Worm (Caenorhabditis elegans) whole organism, young adult: Measurements from ENCODE around the gene txt-8.
"Not testable (repeated sequence)": the region's sequence is repeated elsewhere in the genome, so short reads cannot be mapped to it uniquely, and the experiment has no call there.

ENCODE experiments used
- B0035.1 ChIP-seq: sonication (generic microtip); optimal IDR thresholded peaks from 2 replicates; lab custom pipeline; 2016; ENCODE audit warnings: missing genetic modification characterization, mild to moderate bottlenecking, missing compliant biosample characterization, missing genotype, missing genetic modification reagents
- F39B2.1 ChIP-seq: fragments of 200-800 bp; sonication (Bioruptor generic); IDR thresholded peaks from 2 replicates; pipeline ENCODE4 v1.3.6; 2022; ENCODE audit warnings: missing genetic modification reagents, missing genetic modification characterization, missing compliant biosample characterization
- K12H6.12 ChIP-seq: fragments of 200-800 bp; sonication (Bioruptor generic); optimal IDR thresholded peaks from 2 replicates; lab custom pipeline; 2018; ENCODE audit warnings: mild to moderate bottlenecking, missing genetic modification characterization, missing compliant biosample characterization
- T26A5.8 ChIP-seq: sonication (generic microtip); optimal IDR thresholded peaks from 2 replicates; lab custom pipeline; 2016; ENCODE audit warnings: missing genetic modification characterization, missing compliant biosample characterization
- Y56A3A.18 ChIP-seq: fragments of 200-800 bp; sonication (Bioruptor generic); IDR thresholded peaks from 2 replicates; pipeline ENCODE4 v1.3.6; 2022; ENCODE audit warnings: missing genetic modification reagents, missing genetic modification characterization, missing compliant biosample characterization
- ZK185.1 ChIP-seq: sonication (generic microtip); optimal IDR thresholded peaks from 2 replicates; lab custom pipeline; 2016; ENCODE audit warnings: mild to moderate bottlenecking, missing genetic modification characterization, missing compliant biosample characterization; ENCODE audit not compliant: poor library complexity, severe bottlenecking
- aptf-2 ChIP-seq: fragments of 200-800 bp; sonication (Bioruptor generic); conservative IDR thresholded peaks from 2 replicates; pipeline ENCODE4 v1.3.6; 2022; ENCODE audit warnings: missing genetic modification reagents, missing genetic modification characterization, missing compliant biosample characterization
- bed-2 ChIP-seq: fragments of 200-800 bp; sonication (Bioruptor generic); IDR thresholded peaks from 2 replicates; pipeline ENCODE4 v1.3.6; 2022; ENCODE audit warnings: missing genetic modification reagents, missing genetic modification characterization, missing compliant biosample characterization
- ceh-91 ChIP-seq: fragments of 200-800 bp; sonication (Bioruptor generic); IDR thresholded peaks from 2 replicates; pipeline ENCODE4 v1.3.6; 2022; ENCODE audit warnings: missing genetic modification reagents, missing genetic modification characterization, missing compliant biosample characterization
- dox-1 ChIP-seq: fragments of 200-800 bp; sonication (Bioruptor generic); IDR thresholded peaks from 2 replicates; pipeline ENCODE4 v1.3.6; 2022; ENCODE audit warnings: missing genetic modification reagents, missing genetic modification characterization, missing compliant biosample characterization
- him-1 ChIP-seq: sonication (generic microtip); optimal IDR thresholded peaks from 2 replicates; lab custom pipeline; 2016; ENCODE audit warnings: missing genotype, missing genetic modification reagents, missing genetic modification characterization, missing compliant biosample characterization
- hmg-20 ChIP-seq: fragments of 200-800 bp; sonication (Bioruptor generic); IDR thresholded peaks from 2 replicates; pipeline ENCODE4 v1.3.6; 2022; ENCODE audit warnings: missing genetic modification reagents, missing genetic modification characterization, missing compliant biosample characterization
- lir-1 ChIP-seq: fragments of 200-800 bp; sonication (Bioruptor generic); conservative IDR thresholded peaks from 2 replicates; pipeline ENCODE4 v1.3.6; 2022; ENCODE audit warnings: missing genetic modification reagents, missing genetic modification characterization, missing compliant biosample characterization
- madf-10 ChIP-seq: sonication (generic microtip); optimal IDR thresholded peaks from 2 replicates; lab custom pipeline; 2016; ENCODE audit warnings: mild to moderate bottlenecking, missing genetic modification characterization, missing compliant biosample characterization
- madf-3 ChIP-seq: fragments of 200-800 bp; sonication (Bioruptor generic); IDR thresholded peaks from 2 replicates; pipeline ENCODE4 v1.3.6; 2022; ENCODE audit warnings: missing genetic modification reagents, missing genetic modification characterization, missing compliant biosample characterization
- madf-8 ChIP-seq: fragments of 200-800 bp; sonication (Bioruptor generic); conservative IDR thresholded peaks from 2 replicates; pipeline ENCODE4 v1.3.6; 2022; ENCODE audit warnings: missing genetic modification reagents, missing genetic modification characterization, missing compliant biosample characterization
- mcd-1 ChIP-seq: fragments of 200-800 bp; sonication (Bioruptor generic); IDR thresholded peaks from 2 replicates; pipeline ENCODE4 v1.3.6; 2022; ENCODE audit warnings: missing genetic modification reagents, missing genetic modification characterization, missing compliant biosample characterization
- nhr-179 ChIP-seq: sonication (generic microtip); optimal IDR thresholded peaks from 2 replicates; lab custom pipeline; 2016; ENCODE audit warnings: mild to moderate bottlenecking, missing genetic modification characterization, missing compliant biosample characterization
- nhr-27 ChIP-seq: fragments of 200-800 bp; sonication (Bioruptor generic); optimal IDR thresholded peaks from 2 replicates; lab custom pipeline; 2018; ENCODE audit warnings: mild to moderate bottlenecking, missing genetic modification characterization, moderate library complexity, missing compliant biosample characterization
- nhr-80 ChIP-seq: sonication (generic microtip); optimal IDR thresholded peaks from 2 replicates; lab custom pipeline; 2016; ENCODE audit warnings: missing genetic modification characterization, missing compliant biosample characterization
- pha-4 ChIP-seq: fragments of 150-350 bp; sonication (generic microtip); optimal IDR thresholded peaks from 2 replicates; lab custom pipeline; 2014; ENCODE audit warnings: missing biosample characterization, missing genetic modification reagents, missing genetic modification characterization
- ztf-25 ChIP-seq: fragments of 200-800 bp; sonication (Bioruptor generic); IDR thresholded peaks from 2 replicates; pipeline ENCODE4 v1.3.6; 2022; ENCODE audit warnings: missing genetic modification reagents, missing genetic modification characterization, missing compliant biosample characterization

txt-8 gene

DNA sequence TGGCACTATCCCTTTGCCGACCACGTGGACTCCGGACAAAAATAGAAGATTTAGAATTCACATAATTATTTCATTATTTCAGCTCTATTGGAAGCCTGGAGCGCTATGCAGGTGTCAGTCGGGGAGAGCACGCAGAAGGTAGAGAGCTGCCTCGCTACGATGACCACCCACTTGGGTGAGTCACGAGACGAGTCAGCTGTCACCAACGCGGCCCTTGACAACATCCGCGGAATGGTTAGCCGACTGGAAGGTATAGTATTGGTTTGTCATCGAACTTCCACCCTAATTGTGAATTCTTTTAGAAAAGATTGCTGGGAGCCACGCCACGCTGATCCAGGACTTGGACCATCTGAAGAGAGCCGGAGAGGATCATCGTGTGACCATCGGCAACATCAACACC is 25.3 kb downstream of the txt-8 start, which contains the start of gene ZK262.9:
Gene ZK262.9, plus strand, starts transcription at position 301 of the 400 bp plus-strand sequence.
- not testable (repeated sequence) for TF ChIP-seq T26A5.8 (tag; lab: Kevin White, UChicago); ceh-91 (GFP tag; lab: Robert Waterston, UW); Y56A3A.18 (GFP tag; lab: Robert Waterston, UW)

DNA sequence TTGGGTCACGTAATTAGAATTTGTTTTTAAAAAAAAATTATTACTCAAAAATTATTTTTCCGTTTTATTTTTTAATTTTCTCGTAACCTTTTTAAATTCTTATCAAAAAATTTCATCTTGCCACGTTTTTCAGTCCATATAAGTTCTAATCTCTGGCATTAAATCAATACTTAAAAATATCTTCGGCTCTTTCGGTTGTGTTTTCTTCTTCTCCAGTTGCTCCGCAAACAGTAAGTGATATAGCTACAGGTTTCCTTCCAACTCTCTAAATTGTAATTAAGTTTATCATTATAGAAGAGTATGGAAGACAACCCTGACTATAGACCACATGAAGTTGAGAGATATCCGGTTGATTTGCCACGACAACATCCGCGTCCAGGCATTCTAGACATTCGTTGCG is 30.0 kb downstream of the txt-8 start, which contains the start of gene ZK228.1:
Gene ZK228.1, plus strand, starts transcription at position 301 of the 400 bp plus-strand sequence.
- TF ChIP-seq aptf-2 (GFP tag; lab: Robert Waterston, UW) (no peak), bed-2 (GFP tag; lab: Robert Waterston, UW) (no peak), F39B2.1 (no peak), pha-4 (tag; lab: Kevin White, UChicago) (no peak), K12H6.12 (tag; lab: Kevin White, UChicago) (no peak)

ce11 chrV:18456574-18456973 is 42.4 kb downstream of the txt-8 start, which contains the start of gene ZK228.10:
TSS of gene ZK228.10 (plus strand) at chrV:18456874.
- no peak for TF ChIP-seq B0035.1 (tag; lab: Kevin White, UChicago)
- TF ChIP-seq madf-8 (GFP tag; lab: Robert Waterston, UW) = no peak
- no peak for TF ChIP-seq F39B2.1
- no peak for TF ChIP-seq nhr-179 (tag; lab: Kevin White, UChicago)
- no peak for TF ChIP-seq ztf-25 (GFP tag; lab: Robert Waterston, UW)
- TF ChIP-seq madf-3 (GFP tag; lab: Robert Waterston, UW) = no peak
- no peak for TF ChIP-seq lir-1
- no peak for TF ChIP-seq nhr-27 (tag; lab: Kevin White, UChicago)
- TF ChIP-seq Y56A3A.18 (GFP tag; lab: Robert Waterston, UW) = no peak

- TF ChIP-seq dox-1 (GFP tag; lab: Robert Waterston, UW) (peak; percentile 9; the same call in 1 of the 2 replicates), mcd-1 (no peak), nhr-80 (peak; percentile 79), ZK185.1 (tag; lab: Kevin White, UChicago) (no peak)
Measured at ce11 chrV:18461200-18461728, 47.1 kb downstream of the txt-8 start, which contains the start of gene ZK228.3. TSS of gene ZK228.3 (minus strand) at chrV:18461250.

DNA sequence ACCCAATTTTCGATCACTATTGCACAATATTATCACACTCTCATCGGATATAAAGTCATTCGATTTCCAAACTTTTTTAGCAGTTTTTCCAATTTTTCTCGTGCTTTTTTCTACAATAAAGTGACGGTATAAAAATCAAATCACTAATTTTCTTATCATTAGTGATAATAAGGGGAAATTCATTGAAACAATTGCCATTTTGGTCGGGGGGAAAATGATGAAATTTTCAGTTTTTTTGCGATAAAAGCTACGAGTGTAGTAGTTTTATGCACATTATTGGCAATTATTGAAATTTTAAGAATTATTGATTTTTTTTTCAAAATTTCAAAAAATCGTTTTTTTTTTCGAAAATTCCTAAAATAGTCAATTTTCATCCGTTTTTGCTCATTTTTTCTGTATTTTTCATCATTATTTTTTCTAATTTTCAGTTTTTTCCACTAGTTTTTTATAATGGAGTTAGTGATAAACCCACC is 48.2 kb downstream of the txt-8 start, which contains the start of gene ZK228.4:
Gene ZK228.4, plus strand, starts transcription at position 423 of the 473 bp plus-strand sequence.
- no peak for TF ChIP-seq hmg-20 (GFP tag; lab: Robert Waterston, UW)
- TF ChIP-seq him-1 (tag; lab: Kevin White, UChicago) = no peak
- TF ChIP-seq nhr-80 = peak; percentile 38
- no peak for TF ChIP-seq madf-10 (tag; lab: Kevin White, UChicago)
